Worm (Caenorhabditis elegans) whole organism, L4 larva: ENCODE data around the gene vps-45.

ENCODE experiments used
- F37D6.2 ChIP-seq: sonication (generic microtip); optimal IDR thresholded peaks from 2 replicates; lab custom pipeline; 2016; ENCODE audit warnings: mild to moderate bottlenecking, missing genetic modification characterization, missing compliant biosample characterization
- F44E2.7 ChIP-seq: fragments of 200-800 bp; sonication (Bioruptor generic); IDR thresholded peaks from 2 replicates; pipeline ENCODE4 v2.1.2; 2022; ENCODE audit warnings: missing genetic modification characterization, missing compliant biosample characterization
- aha-1 ChIP-seq: fragments of 150-350 bp; peaks from one replicate; lab custom pipeline; 2014; ENCODE audit warnings: missing biosample characterization, missing genetic modification characterization
- ceh-44 ChIP-seq: fragments of 200-800 bp; sonication (Bioruptor generic); IDR thresholded peaks from 2 replicates; pipeline ENCODE4 v1.3.6; 2022; ENCODE audit warnings: missing genetic modification reagents, missing genetic modification characterization, missing compliant biosample characterization
- ceh-62 ChIP-seq: sonication (generic microtip); optimal IDR thresholded peaks from 2 replicates; lab custom pipeline; 2017; ENCODE audit warnings: missing biosample characterization, missing genetic modification characterization
- ces-1 ChIP-seq: fragments of 150-350 bp; sonication (generic microtip); optimal IDR thresholded peaks from 4 replicates; lab custom pipeline; 2014; ENCODE audit warnings: missing biosample characterization, missing genetic modification reagents, missing genetic modification characterization
- cey-2 ChIP-seq: sonication (generic microtip); optimal IDR thresholded peaks from 3 replicates; lab custom pipeline; 2017; ENCODE audit warnings: missing genetic modification characterization, mild to moderate bottlenecking, missing compliant biosample characterization, antibody characterized with exemption, borderline replicate concordance; ENCODE audit not compliant: insufficient read depth
- daf-16 ChIP-seq, 3 experiments: sonication (generic microtip); optimal IDR thresholded peaks; 2 replicates each; lab custom pipeline; 2016 to 2017; ENCODE audit warnings: missing genetic modification characterization in 3 of 3, missing genetic modification reagents in 3 of 3, mild to moderate bottlenecking in 2 of 3, missing compliant biosample characterization in 2 of 3, missing biosample characterization in 1 of 3, moderate library complexity in 1 of 3
- dmd-6 ChIP-seq: fragments of 200-800 bp; sonication (Bioruptor generic); IDR thresholded peaks from 2 replicates; pipeline ENCODE4 v1.3.6; 2022; ENCODE audit warnings: missing genetic modification reagents, missing genetic modification characterization, missing compliant biosample characterization
- dmd-8 ChIP-seq: fragments of 200-800 bp; sonication (Bioruptor generic); IDR thresholded peaks from 2 replicates; pipeline ENCODE4 v1.3.6; 2022; ENCODE audit warnings: missing genetic modification characterization, missing compliant biosample characterization
- dmd-9 ChIP-seq: fragments of 200-800 bp; sonication (Bioruptor generic); IDR thresholded peaks from 2 replicates; pipeline ENCODE4 v1.3.6; 2022; ENCODE audit warnings: missing genetic modification reagents, missing genetic modification characterization, missing compliant biosample characterization
- fkh-10 ChIP-seq: fragments of 150-350 bp; optimal IDR thresholded peaks from 2 replicates; lab custom pipeline; 2014; ENCODE audit warnings: missing biosample characterization, missing genetic modification reagents, missing genetic modification characterization
- hif-1 ChIP-seq, 2 experiments: sonication (generic microtip); optimal IDR thresholded peaks; 2 replicates each; lab custom pipeline; 2016 to 2017; ENCODE audit warnings: missing compliant biosample characterization in 2 of 2, missing genetic modification characterization in 2 of 2, missing genetic modification reagents in 2 of 2, missing genotype in 2 of 2, mild to moderate bottlenecking in 1 of 2
- hlh-11 ChIP-seq: fragments of 200-800 bp; sonication (Bioruptor generic); optimal IDR thresholded peaks from 2 replicates; lab custom pipeline; 2018; ENCODE audit warnings: mild to moderate bottlenecking, missing genetic modification characterization, missing compliant biosample characterization
- hlh-30 ChIP-seq: sonication (generic microtip); optimal IDR thresholded peaks from 2 replicates; lab custom pipeline; 2017; ENCODE audit warnings: antibody characterized with exemption, mild to moderate bottlenecking, missing genetic modification characterization, missing compliant biosample characterization; ENCODE audit not compliant: insufficient read depth
- mxl-2 ChIP-seq: fragments of 200-800 bp; sonication (Bioruptor generic); conservative IDR thresholded peaks from 2 replicates; pipeline ENCODE4 v1.3.6; 2022; ENCODE audit warnings: missing genetic modification reagents, missing genetic modification characterization, missing compliant biosample characterization
- nhr-10 ChIP-seq: fragments of 150-350 bp; optimal IDR thresholded peaks from 2 replicates; lab custom pipeline; 2014; ENCODE audit warnings: missing biosample characterization, missing genetic modification characterization
- nhr-102 ChIP-seq: sonication (generic microtip); optimal IDR thresholded peaks from 2 replicates; lab custom pipeline; 2016; ENCODE audit warnings: mild to moderate bottlenecking, missing genetic modification characterization, moderate library complexity, missing compliant biosample characterization
- nhr-111 ChIP-seq: fragments of 200-800 bp; sonication (Bioruptor generic); optimal IDR thresholded peaks from 2 replicates; lab custom pipeline; 2018; ENCODE audit warnings: mild to moderate bottlenecking, missing genetic modification characterization, missing compliant biosample characterization
- nhr-237 ChIP-seq: sonication (generic microtip); optimal IDR thresholded peaks from 2 replicates; lab custom pipeline; 2017; ENCODE audit warnings: missing biosample characterization, missing genetic modification characterization
- nhr-48 ChIP-seq: sonication (generic microtip); optimal IDR thresholded peaks from 2 replicates; lab custom pipeline; 2016; ENCODE audit warnings: mild to moderate bottlenecking, missing genetic modification characterization, missing compliant biosample characterization
- nhr-6 ChIP-seq: fragments of 150-350 bp; optimal IDR thresholded peaks from 2 replicates; lab custom pipeline; 2014; ENCODE audit warnings: missing biosample characterization, missing genetic modification characterization
- php-3 ChIP-seq: fragments of 200-800 bp; sonication (Bioruptor generic); IDR thresholded peaks from 2 replicates; pipeline ENCODE4 v1.3.6; 2022; ENCODE audit warnings: missing genetic modification reagents, missing genetic modification characterization, missing compliant biosample characterization
- rbr-2 ChIP-seq: sonication (generic microtip); optimal IDR thresholded peaks from 2 replicates; lab custom pipeline; 2016; ENCODE audit warnings: missing genotype, missing genetic modification characterization, missing compliant biosample characterization
- sdz-12 ChIP-seq: fragments of 200-800 bp; sonication (Bioruptor generic); optimal IDR thresholded peaks from 2 replicates; lab custom pipeline; 2018; ENCODE audit warnings: mild to moderate bottlenecking, missing genetic modification characterization, missing compliant biosample characterization
- unc-62 ChIP-seq, 3 experiments: fragments of 150-350 bp in 1 of 3; sonication (generic microtip); optimal IDR thresholded peaks in 2 of 3; peaks in 1 of 3; 1 replicate in 1 of 3; 2 replicates in 2 of 3; lab custom pipeline; 2014 to 2017; ENCODE audit warnings: missing biosample characterization in 3 of 3, missing genetic modification characterization in 3 of 3, missing genetic modification reagents in 3 of 3, missing genotype in 1 of 3
- zag-1 ChIP-seq: fragments of 150-350 bp; optimal IDR thresholded peaks from 2 replicates; lab custom pipeline; 2014; ENCODE audit warnings: missing biosample characterization, missing genetic modification characterization

vps-45 gene

DNA sequence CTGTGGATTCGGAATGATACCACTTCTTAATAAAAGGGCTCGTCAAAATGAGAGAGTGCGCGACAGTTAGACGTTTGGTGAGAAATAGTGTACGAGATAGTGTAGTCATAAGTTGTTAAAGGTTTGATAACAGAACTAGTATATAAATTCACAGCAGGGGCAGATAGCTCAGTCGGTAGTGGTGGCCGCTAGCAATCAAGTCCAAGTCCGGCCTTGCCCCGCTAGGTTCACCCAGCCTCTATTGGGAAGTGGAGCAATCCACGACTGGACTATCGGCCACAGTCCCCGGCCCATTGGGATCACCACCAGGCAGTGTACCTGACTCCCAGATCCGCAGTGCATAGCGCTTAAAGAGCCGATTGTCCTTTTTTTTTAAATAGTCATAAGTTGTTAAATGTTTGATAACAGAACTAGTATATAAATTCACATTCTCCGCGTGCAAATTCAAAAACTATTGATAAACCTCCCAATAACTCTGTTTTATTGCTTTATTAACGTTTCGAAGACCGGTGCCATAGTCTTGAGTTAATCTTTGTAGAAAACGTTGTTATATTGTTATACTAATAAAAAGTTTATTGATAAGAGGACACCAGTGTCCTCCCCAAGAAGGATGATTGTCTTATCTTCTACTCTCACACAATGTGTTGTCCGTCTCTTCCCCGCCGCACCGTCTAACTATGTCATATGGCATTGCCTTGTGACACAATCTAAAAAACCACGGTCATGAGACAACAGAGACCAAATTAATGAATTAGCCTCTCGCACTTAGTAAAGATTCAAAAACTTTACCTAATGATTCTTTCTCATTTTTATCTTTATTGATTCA is 36.2 kb upstream of the vps-45 start (continued):
- TF ChIP-seq fkh-10 (GFP tag; lab: Kevin White, UChicago) = no peak
- peak; percentile 70 for TF ChIP-seq dmd-9
- peak; percentile 69; the same call in 1 of the 2 replicates for TF ChIP-seq dmd-8 (GFP tag; lab: Robert Waterston, UW)
- peak in 1 of 2 experiments; percentile 1 for TF ChIP-seq daf-16 (GFP tag; optimal IDR thresholded peaks at IDR 0.05; lab: Kevin White, UChicago)
- peak; percentile 92 for TF ChIP-seq daf-16 (tag; optimal IDR thresholded peaks at IDR 0.05; lab: Kevin White, UChicago)
- TF ChIP-seq ces-1 (GFP tag; lab: Kevin White, UChicago) = no peak
- TF ChIP-seq nhr-10 (tag; lab: Kevin White, UChicago) = peak; percentile 78
- TF ChIP-seq nhr-6 (tag; lab: Kevin White, UChicago) = peak; percentile 65

DNA sequence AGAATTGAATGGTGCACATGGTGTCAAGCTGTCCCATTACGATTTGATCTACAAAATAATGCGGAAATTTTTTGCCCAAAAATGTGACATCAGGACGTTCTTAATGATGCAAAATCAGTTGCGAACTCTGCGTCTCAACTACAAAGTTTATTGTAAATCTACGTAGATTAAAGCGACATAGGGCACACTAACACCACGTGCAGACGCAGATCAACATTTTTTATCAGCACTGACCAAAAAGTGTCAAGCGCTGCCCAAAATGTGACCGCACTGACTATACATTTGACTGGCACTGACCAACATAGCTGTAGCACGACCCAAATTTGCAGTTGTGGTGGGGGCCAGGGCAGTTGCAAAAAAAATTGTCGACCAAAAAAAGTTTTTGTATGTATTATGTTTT is 34.9 kb upstream of the vps-45 start:
- TF ChIP-seq dmd-6 (GFP tag; lab: Robert Waterston, UW) = peak; percentile 65
- TF ChIP-seq ceh-62 (tag; lab: Kevin White, UChicago) = no peak
- peak; percentile 59 for TF ChIP-seq hlh-30 (tag; lab: Kevin White, UChicago)
- TF ChIP-seq hlh-11 (tag; lab: Kevin White, UChicago) = peak; percentile 45
- TF ChIP-seq unc-62 (GFP tag; optimal IDR thresholded peaks at IDR 0.05 in 1 of 2; lab: Kevin White, UChicago) = peak in 1 of 2 experiments; percentile 72
- no peak for TF ChIP-seq unc-62 (tag; optimal IDR thresholded peaks at IDR 0.05; lab: Kevin White, UChicago)
- peak; percentile 3 for TF ChIP-seq nhr-48

DNA sequence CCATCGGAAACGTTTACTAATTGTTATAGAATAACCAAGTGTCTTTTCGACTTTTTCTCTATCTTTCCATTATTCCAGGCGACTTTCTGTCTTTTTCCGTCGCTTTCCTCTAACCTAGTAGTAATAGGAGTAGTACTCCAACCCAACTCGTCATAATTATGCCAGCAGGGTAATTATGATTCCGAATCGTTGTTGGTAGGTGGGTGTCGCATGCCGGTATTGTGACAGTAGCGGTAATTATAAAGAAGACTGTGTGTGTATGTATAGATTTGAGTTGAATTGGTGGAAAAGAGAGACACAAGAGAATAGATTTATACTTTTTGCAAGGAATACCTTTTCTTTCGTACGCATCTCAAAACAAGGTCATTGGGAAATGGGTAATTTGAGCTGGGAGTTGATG is 30.4 kb upstream of the vps-45 start:
- TF ChIP-seq fkh-10 (GFP tag; lab: Kevin White, UChicago) = no peak
- TF ChIP-seq nhr-102 (tag; lab: Kevin White, UChicago) = no peak
- TF ChIP-seq F44E2.7 (GFP tag; lab: Robert Waterston, UW) = no peak
- TF ChIP-seq sdz-12 (GFP tag; lab: Kevin White, UChicago) = no peak
- TF ChIP-seq hif-1 (tag; optimal IDR thresholded peaks at IDR 0.05; lab: Kevin White, UChicago) = no peak
- no peak for TF ChIP-seq F37D6.2 (tag; lab: Kevin White, UChicago)
- no peak for TF ChIP-seq cey-2 (tag; lab: Kevin White, UChicago)
- TF ChIP-seq unc-62 (GFP tag; optimal IDR thresholded peaks at IDR 0.05 in 1 of 2; lab: Kevin White, UChicago) = peak in 1 of 2 experiments; percentile 66
- TF ChIP-seq unc-62 (tag; optimal IDR thresholded peaks at IDR 0.05; lab: Kevin White, UChicago) = no peak

DNA sequence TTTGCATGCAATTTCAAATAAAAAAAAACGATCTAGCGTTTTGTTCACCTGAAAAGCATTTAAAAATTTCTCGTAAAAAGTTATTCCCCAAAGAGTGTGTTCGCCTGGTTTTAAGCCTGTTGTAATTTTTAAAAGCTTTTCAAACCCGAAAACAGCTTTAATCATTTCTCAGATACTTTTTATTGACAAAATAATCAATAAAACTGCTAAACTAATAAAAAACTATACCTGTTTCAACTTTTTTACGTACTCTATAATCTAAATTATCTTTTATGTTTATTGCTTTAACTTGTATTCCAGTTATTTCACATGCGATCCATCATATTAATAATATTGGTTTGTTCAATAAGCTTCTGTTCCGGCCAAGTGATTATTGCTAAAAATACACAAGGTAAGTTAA is 29.4 kb upstream of the vps-45 start, which contains the start of gene cutl-21:
TSS of gene cutl-21 (plus strand) at position 301 of the 400 bp plus-strand sequence.
- no peak for TF ChIP-seq ceh-44 (GFP tag; lab: Robert Waterston, UW)
- TF ChIP-seq rbr-2 (tag; lab: Kevin White, UChicago) = no peak
- TF ChIP-seq hlh-30 (tag; lab: Kevin White, UChicago) = no peak
- no peak for TF ChIP-seq php-3
- TF ChIP-seq mxl-2 (GFP tag; lab: Robert Waterston, UW) = no peak
- no peak for TF ChIP-seq zag-1
- no peak for TF ChIP-seq nhr-237 (tag; lab: Kevin White, UChicago)

DNA sequence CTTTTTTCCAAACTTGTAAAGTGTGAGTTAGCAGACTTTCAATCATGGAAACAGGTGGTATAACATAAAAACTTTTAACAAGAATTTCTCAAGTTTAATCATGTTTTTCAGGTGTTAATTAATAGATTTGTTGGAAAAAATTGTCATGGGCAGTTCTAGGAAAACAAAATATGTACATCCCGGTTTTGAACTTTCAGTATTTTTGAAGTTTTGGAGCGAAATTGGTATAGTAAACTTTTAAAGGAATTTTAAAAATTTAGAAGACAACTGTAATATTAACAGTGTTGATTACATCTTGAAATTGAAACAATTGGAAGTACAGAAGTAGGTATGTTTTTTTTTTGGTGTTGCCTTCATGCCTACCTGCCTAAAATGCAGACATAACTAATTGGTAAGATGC is 20.0 kb upstream of the vps-45 start:
- TF ChIP-seq nhr-111 (GFP tag; lab: Kevin White, UChicago) = no peak
- peak in 1 of 2 experiments; percentile 23 for TF ChIP-seq unc-62 (GFP tag; optimal IDR thresholded peaks at IDR 0.05 in 1 of 2; lab: Kevin White, UChicago)
- no peak for TF ChIP-seq unc-62 (tag; optimal IDR thresholded peaks at IDR 0.05; lab: Kevin White, UChicago)
- TF ChIP-seq aha-1 (tag; lab: Kevin White, UChicago) = peak; percentile 77
